Worm (Caenorhabditis elegans) whole organism, mixed stage, embryonic: ENCODE measurements around the gene srg-27.
A peak's percentile ranks its signal among the peaks of the same experiment; 100 is the strongest.

Experiments
- M03D4.4 ChIP-seq: sonication (generic microtip); optimal IDR thresholded peaks from 2 replicates; lab custom pipeline; 2017; ENCODE audit warnings: mild to moderate bottlenecking, missing genetic modification characterization, missing compliant biosample characterization
- bed-3 ChIP-seq: fragments of 200-800 bp; sonication (Bioruptor generic); optimal IDR thresholded peaks from 3 replicates; lab custom pipeline; 2018; ENCODE audit warnings: mild to moderate bottlenecking, missing genetic modification characterization, moderate library complexity, missing compliant biosample characterization
- blmp-1 ChIP-seq: fragments of 150-350 bp; optimal IDR thresholded peaks from 2 replicates; lab custom pipeline; 2014; ENCODE audit warnings: missing biosample characterization, missing genetic modification characterization
- ceh-39 ChIP-seq: fragments of 150-350 bp; optimal IDR thresholded peaks from 2 replicates; lab custom pipeline; 2014; ENCODE audit warnings: missing biosample characterization, missing genetic modification characterization
- ceh-43 ChIP-seq: fragments of 200-800 bp; sonication (Bioruptor generic); optimal IDR thresholded peaks from 2 replicates; lab custom pipeline; 2018; ENCODE audit warnings: mild to moderate bottlenecking, missing genetic modification characterization, moderate library complexity, missing compliant biosample characterization
- ceh-83 ChIP-seq: fragments of 200-800 bp; sonication (Bioruptor generic); optimal IDR thresholded peaks from 2 replicates; lab custom pipeline; 2018; ENCODE audit warnings: mild to moderate bottlenecking, missing genetic modification characterization, missing compliant biosample characterization
- ces-1 ChIP-seq: fragments of 150-350 bp; optimal IDR thresholded peaks from 2 replicates; lab custom pipeline; 2014; ENCODE audit warnings: missing biosample characterization, missing genetic modification reagents, missing genetic modification characterization
- cnd-1 ChIP-seq: fragments of 200-800 bp; sonication (Bioruptor generic); optimal IDR thresholded peaks from 2 replicates; lab custom pipeline; 2018; ENCODE audit warnings: mild to moderate bottlenecking, missing genetic modification characterization, missing compliant biosample characterization
- drap-1 ChIP-seq: fragments of 200-800 bp; sonication (Bioruptor generic); optimal IDR thresholded peaks from 3 replicates; lab custom pipeline; 2018; ENCODE audit warnings: mild to moderate bottlenecking, missing genetic modification characterization, missing compliant biosample characterization
- elt-1 ChIP-seq: sonication (generic microtip); optimal IDR thresholded peaks from 2 replicates; lab custom pipeline; 2017; ENCODE audit warnings: missing genetic modification characterization, mild to moderate bottlenecking, missing compliant biosample characterization, antibody characterized with exemption, moderate library complexity, borderline replicate concordance; ENCODE audit not compliant: insufficient read depth
- flh-1 ChIP-seq: fragments of 200-800 bp; sonication (Bioruptor generic); optimal IDR thresholded peaks from 2 replicates; lab custom pipeline; 2018; ENCODE audit warnings: mild to moderate bottlenecking, missing genetic modification characterization, moderate library complexity, missing compliant biosample characterization
- ham-2 ChIP-seq: fragments of 200-800 bp; sonication (Bioruptor generic); optimal IDR thresholded peaks from 2 replicates; lab custom pipeline; 2018; ENCODE audit warnings: mild to moderate bottlenecking, missing genetic modification characterization, missing compliant biosample characterization
- hlh-1 ChIP-seq: fragments of 150-350 bp; optimal IDR thresholded peaks from 2 replicates; lab custom pipeline; 2014; ENCODE audit warnings: missing biosample characterization, missing genetic modification reagents, missing genetic modification characterization
- lsy-2 ChIP-seq: fragments of 150-350 bp; optimal IDR thresholded peaks from 2 replicates; lab custom pipeline; 2014; ENCODE audit warnings: missing biosample characterization, missing genetic modification characterization
- mab-5 ChIP-seq: fragments of 150-350 bp; optimal IDR thresholded peaks from 2 replicates; lab custom pipeline; 2014; ENCODE audit warnings: missing biosample characterization, missing genetic modification characterization
- mep-1 ChIP-seq: fragments of 150-350 bp; optimal IDR thresholded peaks from 2 replicates; lab custom pipeline; 2017; ENCODE audit warnings: missing biosample characterization, missing genetic modification reagents, missing genetic modification characterization, inconsistent platforms
- mls-2 ChIP-seq: sonication (generic microtip); optimal IDR thresholded peaks from 2 replicates; lab custom pipeline; 2016; ENCODE audit warnings: mild to moderate bottlenecking, missing genetic modification characterization, moderate library complexity, missing compliant biosample characterization
- nhr-2 ChIP-seq: fragments of 150-350 bp; optimal IDR thresholded peaks from 2 replicates; lab custom pipeline; 2014; ENCODE audit warnings: missing biosample characterization, missing genetic modification characterization
- nhr-237 ChIP-seq: fragments of 150-350 bp; optimal IDR thresholded peaks from 2 replicates; lab custom pipeline; 2014; ENCODE audit warnings: missing biosample characterization, missing genetic modification characterization
- nhr-28 ChIP-seq: fragments of 150-350 bp; optimal IDR thresholded peaks from 2 replicates; lab custom pipeline; 2014; ENCODE audit warnings: missing biosample characterization, missing genetic modification characterization
- nhr-76 ChIP-seq: sonication (generic microtip); optimal IDR thresholded peaks from 2 replicates; lab custom pipeline; 2017; ENCODE audit warnings: missing biosample characterization, missing genetic modification characterization
- pha-4 ChIP-seq: fragments of 150-350 bp; optimal IDR thresholded peaks from 2 replicates; lab custom pipeline; 2018; ENCODE audit warnings: missing biosample characterization, missing genetic modification reagents, missing genetic modification characterization
- sem-2 ChIP-seq: fragments of 200-800 bp; sonication (Bioruptor generic); optimal IDR thresholded peaks from 2 replicates; lab custom pipeline; 2018; ENCODE audit warnings: mild to moderate bottlenecking, missing genetic modification characterization, missing compliant biosample characterization
- snpc-4 ChIP-seq: fragments of 150-350 bp; optimal IDR thresholded peaks from 2 replicates; lab custom pipeline; 2014; ENCODE audit warnings: missing biosample characterization, missing genetic modification characterization
- sptf-1 ChIP-seq: sonication (generic microtip); optimal IDR thresholded peaks from 2 replicates; lab custom pipeline; 2017; ENCODE audit warnings: mild to moderate bottlenecking, missing genetic modification characterization, moderate library complexity, missing compliant biosample characterization
- unc-120 ChIP-seq: sonication (generic microtip); optimal IDR thresholded peaks from 2 replicates; lab custom pipeline; 2017; ENCODE audit warnings: missing genetic modification characterization, missing compliant biosample characterization; ENCODE audit not compliant: poor library complexity, severe bottlenecking
- unc-39 ChIP-seq: fragments of 150-350 bp; optimal IDR thresholded peaks from 2 replicates; lab custom pipeline; 2014; ENCODE audit warnings: missing biosample characterization, missing genetic modification characterization
- unc-62 ChIP-seq: fragments of 150-350 bp; optimal IDR thresholded peaks from 2 replicates; lab custom pipeline; 2014; ENCODE audit warnings: missing biosample characterization, missing genetic modification reagents, missing genetic modification characterization
- ztf-11 ChIP-seq: fragments of 150-350 bp; optimal IDR thresholded peaks from 2 replicates; lab custom pipeline; 2014; ENCODE audit warnings: missing biosample characterization, missing genetic modification characterization

The srg-27 gene

DNA sequence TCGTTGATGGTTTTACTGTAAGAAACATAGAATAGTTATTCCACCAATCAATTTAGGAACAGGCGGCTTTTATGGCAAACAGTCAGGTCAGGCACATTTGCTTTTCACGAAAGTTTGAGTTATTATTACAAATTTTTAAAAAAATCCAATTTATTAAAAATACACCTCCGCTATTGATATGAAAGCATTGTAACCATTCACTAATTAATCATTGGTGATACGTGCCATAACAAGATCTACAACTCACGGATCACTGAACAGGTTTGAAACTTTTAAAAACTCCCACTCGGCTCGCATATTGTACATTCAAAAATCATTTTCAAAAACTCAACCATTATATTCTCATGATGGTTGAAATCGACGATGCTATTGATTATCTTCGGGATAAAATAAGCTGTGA lies at the start of gene srg-27:
srg-27 (plus strand) TSS at position 301 of the 400 bp plus-strand sequence.
- TF ChIP-seq snpc-4 (tag; lab: Kevin White, UChicago) (no peak), cnd-1 (no peak), mls-2 (tag; lab: Kevin White, UChicago) (no peak), ztf-11 (no peak), bed-3 (no peak), ceh-43 (GFP tag; lab: Kevin White, UChicago) (no peak), pha-4 (tag; lab: Kevin White, UChicago) (no peak), nhr-237 (tag; lab: Kevin White, UChicago) (no peak), M03D4.4 (tag; lab: Kevin White, UChicago) (no peak), blmp-1 (no peak), drap-1 (no peak), nhr-2 (no peak), mab-5 (tag; lab: Kevin White, UChicago) (no peak)

DNA sequence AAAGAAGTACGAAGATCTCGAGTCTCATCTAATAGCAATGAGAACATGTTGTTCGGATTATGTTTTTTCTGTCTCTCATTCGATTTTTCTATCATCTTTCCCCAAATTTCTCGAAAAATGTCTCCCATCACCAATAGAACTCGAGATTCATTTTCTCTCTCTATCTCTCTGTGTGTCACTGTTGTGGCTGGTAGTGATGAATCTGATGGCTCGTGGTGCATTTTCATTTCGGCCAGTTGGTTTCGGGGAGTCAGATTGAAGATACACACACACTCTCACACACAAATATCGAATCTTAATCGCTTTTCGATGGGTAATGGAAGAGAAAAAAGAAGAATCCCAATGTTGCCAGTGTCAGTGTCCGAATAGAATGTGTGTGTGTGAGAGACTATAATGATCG lies 43.7 kb upstream of the srg-27 start:
- no peak for TF ChIP-seq elt-1 (tag; lab: Kevin White, UChicago)
- TF ChIP-seq hlh-1 (tag; lab: Kevin White, UChicago): peak; percentile 84
- peak; percentile 80 for TF ChIP-seq unc-62
- no peak for TF ChIP-seq mep-1 (tag; lab: Kevin White, UChicago)
- no peak for TF ChIP-seq ceh-43 (GFP tag; lab: Kevin White, UChicago)
- TF ChIP-seq ceh-83: no peak
- TF ChIP-seq unc-120 (tag; lab: Kevin White, UChicago): peak; percentile 61

DNA sequence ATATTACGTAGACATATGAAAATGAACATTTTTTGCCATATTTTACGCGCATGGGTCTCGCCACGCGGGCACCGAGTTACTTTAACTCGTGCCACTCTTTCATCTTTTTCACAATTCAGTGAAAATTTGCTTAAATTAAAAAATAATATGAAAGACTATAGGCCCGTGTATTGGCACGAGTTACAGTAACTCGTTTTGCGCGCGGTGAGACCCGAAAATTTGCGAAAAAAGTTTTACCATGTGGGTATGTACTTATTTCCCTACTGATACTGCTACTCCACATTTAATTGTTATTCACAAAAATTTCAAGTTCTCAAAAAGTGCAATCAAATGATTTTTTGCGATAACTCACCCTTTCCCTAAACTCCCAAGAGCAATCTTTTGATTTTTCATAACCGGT lies 41.9 kb upstream of the srg-27 start:
- TF ChIP-seq nhr-76 (tag; lab: Kevin White, UChicago): no peak
- TF ChIP-seq, all 35 proteins: peak for 0

DNA sequence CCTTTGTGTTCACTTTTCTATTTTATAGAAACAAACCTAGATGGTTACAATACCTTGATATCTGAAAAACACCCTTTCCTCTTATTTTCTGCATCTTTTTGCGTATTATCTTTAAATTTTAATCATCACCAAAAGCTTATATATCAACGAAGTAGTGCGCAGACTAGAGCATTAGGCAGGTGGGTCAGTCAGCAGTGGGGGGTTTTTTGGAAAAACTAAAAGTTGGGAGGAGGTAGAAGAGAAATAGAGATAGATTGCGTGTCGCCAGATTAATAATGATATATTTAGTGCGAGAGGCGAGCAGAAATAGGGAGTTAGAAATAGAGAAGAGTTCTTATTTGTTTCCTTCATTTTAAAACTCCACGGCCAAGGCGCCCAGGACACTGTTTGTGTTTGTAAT lies 38.4 kb upstream of the srg-27 start:
- TF ChIP-seq ham-2 (GFP tag; lab: Kevin White, UChicago) (no peak), ceh-43 (GFP tag; lab: Kevin White, UChicago) (no peak), nhr-2 (no peak), nhr-76 (tag; lab: Kevin White, UChicago) (no peak), hlh-1 (tag; lab: Kevin White, UChicago) (no peak), elt-1 (tag; lab: Kevin White, UChicago) (no peak), nhr-237 (tag; lab: Kevin White, UChicago) (no peak), lsy-2 (tag; lab: Kevin White, UChicago) (no peak), sem-2 (no peak), ceh-39 (no peak), M03D4.4 (tag; lab: Kevin White, UChicago) (no peak), snpc-4 (tag; lab: Kevin White, UChicago) (no peak), nhr-28 (tag; lab: Kevin White, UChicago) (no peak), flh-1 (GFP tag; lab: Kevin White, UChicago) (no peak), cnd-1 (no peak), mls-2 (tag; lab: Kevin White, UChicago) (no peak)
- TF ChIP-seq, all 35 proteins: peak for 0

DNA sequence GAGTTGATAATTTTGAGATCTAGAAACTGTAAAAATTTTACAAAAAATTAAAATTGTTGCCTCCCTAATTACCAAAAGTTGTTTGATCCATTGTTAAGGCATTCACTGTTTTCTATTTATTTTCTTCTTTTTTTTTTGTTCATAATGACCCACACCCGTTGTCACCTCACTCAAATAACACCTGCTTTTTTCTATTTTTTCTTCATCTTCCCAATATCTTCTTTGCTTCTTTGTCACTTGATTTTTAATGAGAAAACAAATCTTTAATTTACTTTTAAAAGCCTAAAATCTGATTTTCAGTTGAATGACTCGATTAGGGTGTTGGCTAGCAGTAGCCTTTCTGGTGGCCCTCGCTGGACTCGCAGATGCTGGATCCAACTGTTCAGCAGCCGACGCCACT lies 36.2 kb upstream of the srg-27 start, which contains the start of gene ncx-2:
ncx-2 (plus strand) TSS at position 301 of the 400 bp plus-strand sequence.
- TF ChIP-seq bed-3: no peak
- TF ChIP-seq sem-2: no peak
- no peak for TF ChIP-seq cnd-1
- TF ChIP-seq pha-4 (tag; lab: Kevin White, UChicago): no peak
- TF ChIP-seq drap-1: no peak
- TF ChIP-seq ceh-83: no peak
- no peak for TF ChIP-seq mls-2 (tag; lab: Kevin White, UChicago)
- no peak for TF ChIP-seq M03D4.4 (tag; lab: Kevin White, UChicago)
- TF ChIP-seq sptf-1: no peak
- TF ChIP-seq flh-1 (GFP tag; lab: Kevin White, UChicago): no peak
- TF ChIP-seq elt-1 (tag; lab: Kevin White, UChicago): no peak
- no peak for TF ChIP-seq ztf-11
- TF ChIP-seq unc-39 (tag; lab: Kevin White, UChicago): no peak
- no peak for TF ChIP-seq mep-1 (tag; lab: Kevin White, UChicago)
- no peak for TF ChIP-seq nhr-76 (tag; lab: Kevin White, UChicago)
- no peak for TF ChIP-seq ces-1 (GFP tag; lab: Kevin White, UChicago)
- no peak for TF ChIP-seq nhr-2
- TF ChIP-seq hlh-1 (tag; lab: Kevin White, UChicago): no peak

DNA sequence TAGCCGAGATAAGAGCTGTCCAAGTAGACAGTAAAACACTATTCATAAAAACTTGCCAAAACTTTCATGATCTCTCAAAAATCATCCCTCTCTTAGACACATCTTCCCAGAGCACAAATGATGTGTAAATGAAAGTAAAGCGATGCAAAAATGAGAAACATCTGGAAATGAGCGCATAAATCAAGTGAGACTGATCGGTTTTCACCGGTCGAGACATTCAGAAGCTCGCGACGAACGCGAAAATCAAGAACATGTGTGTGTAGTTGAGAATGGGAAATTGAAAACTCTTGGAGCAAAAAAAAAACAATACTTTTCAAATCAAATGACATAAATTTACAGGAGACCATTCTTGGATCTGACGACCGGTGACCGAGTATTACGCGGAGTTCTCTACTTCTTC lies 35.2 kb upstream of the srg-27 start:
- TF ChIP-seq sptf-1 (no peak), mab-5 (tag; lab: Kevin White, UChicago) (no peak), unc-62 (no peak)
